Fruit fly (Drosophila melanogaster) ovary, adult (tissue): ENCODE measurements around the gene Arpc4.

ENCODE experiments used
- CG17801 ChIP-seq: fragments of 200-800 bp; optimal IDR thresholded peaks from 2 replicates; lab custom pipeline; 2019; ENCODE audit warnings: missing biosample characterization, mild to moderate bottlenecking, missing genetic modification characterization, moderate library complexity; ENCODE audit not compliant: partially characterized antibody

The Arpc4 gene

dm6 chr2L:6139082-6139481, 14.2 kb downstream of the Arpc4 start, which contains the start of gene CG13991:
Gene CG13991 (plus strand): TSS chr2L:6139382.
- TF ChIP-seq CG17801 (GFP tag; lab: Kevin White, UChicago) = no peak

dm6 chr2L:6151669-6152068, 26.7 kb downstream of the Arpc4 start, which contains the start of gene Muc26B:
Gene Muc26B (plus strand): TSS chr2L:6151969.
- no peak for TF ChIP-seq CG17801 (GFP tag; lab: Kevin White, UChicago)

- TF ChIP-seq CG17801 (GFP tag; lab: Kevin White, UChicago) = no peak
Measured at dm6 chr2L:6155041-6155440, 30.1 kb downstream of the Arpc4 start, which contains the start of gene CG31639. Gene CG31639 (minus strand): TSS chr2L:6155141.

- no peak for TF ChIP-seq CG17801 (GFP tag; lab: Kevin White, UChicago)
Measured at dm6 chr2L:6160100-6160499, 35.2 kb downstream of the Arpc4 start, which contains the start of gene CG13989. Gene CG13989 (plus strand): TSS chr2L:6160400.

dm6 chr2L:6165686-6166085, 40.8 kb downstream of the Arpc4 start:
- no peak for TF ChIP-seq CG17801 (GFP tag; lab: Kevin White, UChicago)

- no peak for TF ChIP-seq CG17801 (GFP tag; lab: Kevin White, UChicago)
Measured at dm6 chr2L:6169119-6169518, 44.2 kb downstream of the Arpc4 start.

- no peak for TF ChIP-seq CG17801 (GFP tag; lab: Kevin White, UChicago)
Measured at dm6 chr2L:6171166-6171565, 46.2 kb downstream of the Arpc4 start.

dm6 chr2L:6172996-6173395, 48.1 kb downstream of the Arpc4 start:
- no peak for TF ChIP-seq CG17801 (GFP tag; lab: Kevin White, UChicago)
